Fruit fly (Drosophila melanogaster): ENCODE results near the gene CG10576.

DNA sequence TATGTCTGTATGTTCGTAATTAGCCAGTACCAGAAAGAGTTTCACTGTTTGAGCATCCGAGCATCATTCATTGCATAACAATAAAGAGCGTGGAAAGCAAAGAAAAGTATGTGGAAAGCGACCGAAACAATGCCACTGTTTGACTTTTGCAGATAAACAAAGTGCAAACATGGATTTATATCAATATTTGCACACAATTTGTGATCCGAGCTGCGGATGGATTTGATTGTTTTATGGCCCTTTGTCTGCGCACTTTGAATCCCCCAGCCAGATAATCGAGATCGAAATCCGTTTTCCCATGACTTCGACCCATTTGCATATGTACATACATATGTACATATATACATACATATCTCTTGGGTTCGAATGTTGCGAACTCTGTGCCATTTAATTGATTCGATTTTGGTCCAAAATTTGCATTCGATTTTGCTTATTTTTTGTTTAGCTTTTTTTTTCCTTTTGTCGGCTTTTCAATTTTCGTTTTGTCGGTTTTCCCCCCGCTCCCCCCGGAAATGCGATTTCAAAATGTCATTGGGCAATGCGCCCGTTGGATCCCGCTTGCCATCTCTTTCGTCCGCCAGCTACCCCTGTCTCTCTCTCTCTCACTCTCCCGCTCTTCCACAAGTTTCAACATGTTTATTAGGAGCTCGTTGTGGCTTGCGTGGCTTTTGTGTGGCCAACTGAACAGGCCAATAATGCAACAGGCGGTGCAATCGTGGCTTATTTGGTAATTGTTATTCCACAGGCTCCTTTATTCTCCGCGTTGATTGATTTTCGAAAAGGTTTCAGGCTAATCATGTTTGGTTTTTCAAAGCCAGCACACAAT is 19.9 kb upstream of the CG10576 start:
- TF ChIP-seq CG16779 (tag; optimal IDR thresholded peaks at IDR 0.05) = no peak
- TF ChIP-seq CG9139 (GFP tag; optimal IDR thresholded peaks at IDR 0.05) = no peak
- no peak for TF ChIP-seq acj6 (GFP tag; optimal IDR thresholded peaks at IDR 0.05)
- no peak for TF ChIP-seq CG31627 (GFP tag; optimal IDR thresholded peaks at IDR 0.05)
- no peak for TF ChIP-seq CG34406 (GFP tag; optimal IDR thresholded peaks at IDR 0.05)
- no peak for TF ChIP-seq fd59A (GFP tag; optimal IDR thresholded peaks at IDR 0.05)
- no peak for TF ChIP-seq Lpt (GFP tag; optimal IDR thresholded peaks at IDR 0.05)
- no peak for TF ChIP-seq Hr39 (GFP tag; optimal IDR thresholded peaks at IDR 0.05)
- no peak for TF ChIP-seq Blimp-1 (GFP tag; optimal IDR thresholded peaks at IDR 0.05)
- TF ChIP-seq vri (GFP tag; optimal IDR thresholded peaks at IDR 0.05) = no peak
- TF ChIP-seq dsx (GFP tag; optimal IDR thresholded peaks at IDR 0.05; ENCODE audit: poor library complexity, severe bottlenecking) = no peak
- TF ChIP-seq CG8119 (GFP tag; IDR thresholded peaks at IDR 0.05) = peak; percentile 29; the same call in 1 of the 3 replicates

Data from whole organism, prepupa.